Worm (Caenorhabditis elegans): ENCODE measurements around the gene K01D12.8.

K01D12.8 gene

DNA sequence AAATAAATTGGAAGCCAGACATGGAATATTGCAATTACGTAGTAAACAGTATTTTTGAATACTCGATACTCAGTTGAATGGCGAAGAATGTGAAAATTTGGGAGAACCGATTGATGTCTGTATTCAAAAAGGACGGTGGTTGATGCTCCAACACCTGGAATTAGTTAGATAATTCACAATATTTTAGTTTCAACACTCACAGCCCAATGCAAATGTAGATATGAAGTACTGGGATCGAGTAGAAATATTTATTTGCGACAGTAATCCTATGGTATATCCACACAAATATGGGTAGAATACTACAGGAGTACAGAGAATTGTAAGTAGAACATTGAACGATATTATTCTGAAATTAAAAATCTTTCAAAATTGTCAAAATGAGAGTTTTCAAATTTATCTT, 30.6 kb downstream of the K01D12.8 start:
- no peak for TF ChIP-seq nfyb-1 (GFP tag; IDR thresholded peaks at IDR 0.05)
- TF ChIP-seq rpc-1 (optimal IDR thresholded peaks at IDR 0.05), result no peak
- no peak for TF ChIP-seq rpc-1 (tag; optimal IDR thresholded peaks at IDR 0.05)
- no peak for TF ChIP-seq D2030.7 (GFP tag; IDR thresholded peaks at IDR 0.05)

DNA sequence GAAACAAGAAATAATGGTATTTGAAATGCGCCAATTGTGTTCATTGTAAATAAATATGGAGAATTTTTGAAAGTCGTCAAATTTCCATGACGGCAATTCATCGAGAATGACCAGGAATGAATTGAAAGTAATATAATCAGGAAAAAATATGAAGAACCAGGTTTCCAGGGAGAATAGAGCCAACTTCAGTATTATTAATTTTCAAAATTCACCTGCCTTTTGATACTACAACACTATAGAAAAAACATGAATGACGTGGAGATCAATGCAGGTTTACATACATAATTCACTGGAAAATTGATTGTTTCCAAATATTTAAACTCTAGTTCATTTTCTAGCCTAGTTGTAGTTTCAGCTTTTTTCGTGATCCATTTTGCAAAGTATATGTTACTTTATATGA, 31.3 kb downstream of the K01D12.8 start, which contains the start of gene srh-25:
srh-25 (minus strand) TSS at position 101 of the 400 bp plus-strand sequence.
- TF ChIP-seq unc-130 (GFP tag; optimal IDR thresholded peaks at IDR 0.05) (no peak), lin-40 (tag; optimal IDR thresholded peaks at IDR 0.05) (no peak), bed-1 (GFP tag; IDR thresholded peaks at IDR 0.05) (no peak), ama-1 (optimal IDR thresholded peaks at IDR 0.05) (no peak), ama-1 (GFP tag; optimal IDR thresholded peaks at IDR 0.05) (no peak), F10E7.11 (tag; optimal IDR thresholded peaks at IDR 0.05) (no peak), madf-10 (tag; optimal IDR thresholded peaks at IDR 0.05) (no peak), egl-44 (GFP tag; IDR thresholded peaks at IDR 0.05) (no peak), rec-8 (tag; optimal IDR thresholded peaks at IDR 0.05) (no peak), him-1 (tag; optimal IDR thresholded peaks at IDR 0.05) (no peak), ZK185.1 (tag; optimal IDR thresholded peaks at IDR 0.05; ENCODE audit: poor library complexity, severe bottlenecking) (no peak), nfyb-1 (GFP tag; IDR thresholded peaks at IDR 0.05) (no peak)

DNA sequence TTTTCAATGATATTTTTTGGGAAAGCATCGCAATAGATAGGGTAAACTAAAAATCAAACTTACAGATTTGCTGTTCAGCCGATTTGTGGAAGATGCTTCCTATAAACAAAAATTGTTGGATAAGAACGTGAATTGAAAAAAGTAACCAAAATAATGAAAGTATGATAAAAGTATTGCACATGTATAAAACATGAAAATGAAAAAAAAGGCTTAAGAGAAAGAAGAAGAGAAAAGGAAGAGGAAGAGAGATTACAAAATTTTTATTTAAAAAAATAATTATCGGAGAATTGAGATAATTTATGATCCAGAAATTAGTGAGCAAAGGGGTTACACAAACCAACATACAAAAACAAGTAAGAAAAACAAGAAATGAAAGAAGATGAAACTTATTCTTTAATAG, 39.0 kb downstream of the K01D12.8 start, which contains the start of gene pals-37:
pals-37 (minus strand) TSS at position 101 of the 400 bp plus-strand sequence.
- TF ChIP-seq K11D2.4 (GFP tag; IDR thresholded peaks at IDR 0.05) (no peak), bed-1 (GFP tag; IDR thresholded peaks at IDR 0.05) (no peak), nfyb-1 (GFP tag; IDR thresholded peaks at IDR 0.05) (no peak), somi-1 (GFP tag; optimal IDR thresholded peaks at IDR 0.05) (no peak), ZK185.1 (tag; optimal IDR thresholded peaks at IDR 0.05; ENCODE audit: poor library complexity, severe bottlenecking) (no peak)

ce11 chrV:12443754-12444153, 41.3 kb downstream of the K01D12.8 start, which contains the start of gene pals-39:
Gene pals-39 (minus strand): TSS chrV:12443854.
- no peak for TF ChIP-seq F10E7.11 (tag; optimal IDR thresholded peaks at IDR 0.05)
- no peak for TF ChIP-seq F57C9.4 (tag; optimal IDR thresholded peaks at IDR 0.05)
- no peak for TF ChIP-seq snpc-4 (GFP tag; optimal IDR thresholded peaks at IDR 0.05)
- TF ChIP-seq snpc-4 (tag; optimal IDR thresholded peaks at IDR 0.05), result no peak
- TF ChIP-seq nfya-1 (tag; optimal IDR thresholded peaks at IDR 0.05; ENCODE audit: borderline replicate concordance, insufficient read depth), result no peak
- TF ChIP-seq egl-18 (GFP tag; IDR thresholded peaks at IDR 0.05), result no peak

ce11 chrV:12446895-12447294, 44.4 kb downstream of the K01D12.8 start, which contains the start of the genes pals-38 and C54D10.9:
Gene pals-38 (minus strand): TSS chrV:12446995.
Gene C54D10.9 (plus strand): TSS chrV:12447153.
- TF ChIP-seq madf-8 (GFP tag; conservative IDR thresholded peaks at IDR 0.05), result no peak
- TF ChIP-seq attf-6 (GFP tag; IDR thresholded peaks at IDR 0.05), result no peak
- TF ChIP-seq F22D6.2 (tag; optimal IDR thresholded peaks at IDR 0.05), result no peak
- no peak for TF ChIP-seq ekl-4 (GFP tag; IDR thresholded peaks at IDR 0.05)
- TF ChIP-seq nhr-80 (tag; optimal IDR thresholded peaks at IDR 0.05), result no peak

DNA sequence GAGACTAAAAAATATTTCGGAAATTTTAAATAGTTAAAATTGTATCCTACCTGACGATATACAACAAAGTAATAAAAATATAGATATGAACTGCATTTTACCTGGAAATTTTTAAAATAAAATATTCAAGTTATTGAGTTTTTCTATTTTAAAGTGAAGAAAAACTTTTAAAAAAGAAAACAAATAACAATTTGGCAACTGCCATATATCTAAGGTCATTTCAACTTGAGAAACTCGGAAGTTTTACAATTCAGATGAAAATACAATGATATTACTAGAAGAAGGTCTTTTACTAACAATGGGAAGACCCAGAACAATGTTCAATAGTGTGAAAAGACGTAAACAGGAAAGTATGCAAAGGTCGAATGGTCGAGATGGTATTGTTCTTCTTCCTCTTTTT, 47.4 kb downstream of the K01D12.8 start, which contains the start of gene C54D10.10:
C54D10.10 (minus strand) TSS at position 101 of the 400 bp plus-strand sequence.
- TF ChIP-seq F57C9.4 (tag; optimal IDR thresholded peaks at IDR 0.05) (no peak), F22D6.2 (tag; optimal IDR thresholded peaks at IDR 0.05) (no peak), ztf-6 (GFP tag; IDR thresholded peaks at IDR 0.05) (no peak), ceh-79 (tag; optimal IDR thresholded peaks at IDR 0.05) (no peak), tlf-1 (GFP tag; optimal IDR thresholded peaks at IDR 0.05) (no peak), ztf-22 (GFP tag; optimal IDR thresholded peaks at IDR 0.05) (no peak), tbp1 (GFP tag; optimal IDR thresholded peaks at IDR 0.05) (no peak), tbx-9 (tag; optimal IDR thresholded peaks at IDR 0.05; ENCODE audit: borderline replicate concordance) (no peak), madf-6 (GFP tag; IDR thresholded peaks at IDR 0.05) (no peak), D2030.7 (GFP tag; IDR thresholded peaks at IDR 0.05) (no peak), F55B11.4 (tag; optimal IDR thresholded peaks at IDR 0.05; ENCODE audit: borderline replicate concordance, insufficient read depth) (no peak), ztf-3 (GFP tag; optimal IDR thresholded peaks at IDR 0.05) (no peak), Y53F4B.3 (GFP tag; IDR thresholded peaks at IDR 0.05) (no peak), B0035.1 (tag; optimal IDR thresholded peaks at IDR 0.05) (no peak), lin-40 (tag; optimal IDR thresholded peaks at IDR 0.05) (no peak), pha-4 (tag; optimal IDR thresholded peaks at IDR 0.05) (no peak)

Data from whole organism, young adult.